Worm (Caenorhabditis elegans): ENCODE results near the gene srbc-25.

The srbc-25 gene

ce11 chrV:17171551-17171950 is 2.3 kb upstream of the srbc-25 start, which contains the start of gene srbc-26:
Gene srbc-26, plus strand, starts transcription at chrV:17171851.
- no peak for TF ChIP-seq med-1 (GFP tag; optimal IDR thresholded peaks at IDR 0.05; ENCODE audit: insufficient read depth)
- TF ChIP-seq cog-1 (tag; optimal IDR thresholded peaks at IDR 0.05), result no peak
- TF ChIP-seq T22C8.4 (GFP tag; IDR thresholded peaks at IDR 0.05), result no peak
- no peak for TF ChIP-seq flt-1 (GFP tag; IDR thresholded peaks at IDR 0.05)
- no peak for TF ChIP-seq ztf-29 (GFP tag; IDR thresholded peaks at IDR 0.05)
- no peak for TF ChIP-seq tab-1 (GFP tag; IDR thresholded peaks at IDR 0.05)
- no peak for TF ChIP-seq ref-1 (GFP tag; conservative IDR thresholded peaks at IDR 0.05)
- no peak for TF ChIP-seq klf-2 (GFP tag; conservative IDR thresholded peaks at IDR 0.05)
- TF ChIP-seq ztf-23 (GFP tag; IDR thresholded peaks at IDR 0.05), result no peak

ce11 chrV:17177967-17178366 is 4.1 kb downstream of the srbc-25 start, which contains the start of gene srsx-1:
Gene srsx-1, minus strand, starts transcription at chrV:17178067.
- TF ChIP-seq ref-1 (GFP tag; conservative IDR thresholded peaks at IDR 0.05) (no peak), med-1 (GFP tag; optimal IDR thresholded peaks at IDR 0.05; ENCODE audit: insufficient read depth) (no peak), ztf-29 (GFP tag; IDR thresholded peaks at IDR 0.05) (no peak), klf-2 (GFP tag; conservative IDR thresholded peaks at IDR 0.05) (no peak), ztf-23 (GFP tag; IDR thresholded peaks at IDR 0.05) (no peak), tab-1 (GFP tag; IDR thresholded peaks at IDR 0.05) (no peak), flt-1 (GFP tag; IDR thresholded peaks at IDR 0.05) (no peak)

ce11 chrV:17178457-17178856 is 4.6 kb downstream of the srbc-25 start, which contains the start of gene srh-174:
Gene srh-174, plus strand, starts transcription at chrV:17178757.
- TF ChIP-seq med-1 (GFP tag; optimal IDR thresholded peaks at IDR 0.05; ENCODE audit: insufficient read depth) (no peak), ztf-23 (GFP tag; IDR thresholded peaks at IDR 0.05) (no peak), ztf-29 (GFP tag; IDR thresholded peaks at IDR 0.05) (no peak), flt-1 (GFP tag; IDR thresholded peaks at IDR 0.05) (no peak), klf-2 (GFP tag; conservative IDR thresholded peaks at IDR 0.05) (no peak), tab-1 (GFP tag; IDR thresholded peaks at IDR 0.05) (no peak), T22C8.4 (GFP tag; IDR thresholded peaks at IDR 0.05) (no peak), cog-1 (tag; optimal IDR thresholded peaks at IDR 0.05) (no peak), ref-1 (GFP tag; conservative IDR thresholded peaks at IDR 0.05) (no peak)

ce11 chrV:17182045-17182444 is 8.2 kb downstream of the srbc-25 start, which contains the start of gene srh-159:
Gene srh-159, plus strand, starts transcription at chrV:17182345.
- TF ChIP-seq ztf-29 (GFP tag; IDR thresholded peaks at IDR 0.05), result no peak
- no peak for TF ChIP-seq T22C8.4 (GFP tag; IDR thresholded peaks at IDR 0.05)

ce11 chrV:17190399-17190798 is 16.6 kb downstream of the srbc-25 start, which contains the start of gene str-199:
Gene str-199, minus strand, starts transcription at chrV:17190499.
- no peak for TF ChIP-seq klf-2 (GFP tag; conservative IDR thresholded peaks at IDR 0.05)
- TF ChIP-seq ref-1 (GFP tag; conservative IDR thresholded peaks at IDR 0.05), result no peak

- TF ChIP-seq ref-1 (GFP tag; conservative IDR thresholded peaks at IDR 0.05) (no peak), klf-2 (GFP tag; conservative IDR thresholded peaks at IDR 0.05) (no peak), ztf-23 (GFP tag; IDR thresholded peaks at IDR 0.05) (no peak), T22C8.4 (GFP tag; IDR thresholded peaks at IDR 0.05) (no peak), tab-1 (GFP tag; IDR thresholded peaks at IDR 0.05) (no peak), ztf-29 (GFP tag; IDR thresholded peaks at IDR 0.05) (no peak), med-1 (GFP tag; optimal IDR thresholded peaks at IDR 0.05; ENCODE audit: insufficient read depth) (no peak), flt-1 (GFP tag; IDR thresholded peaks at IDR 0.05) (no peak), cog-1 (tag; optimal IDR thresholded peaks at IDR 0.05) (no peak)
Measured at ce11 chrV:17192238-17192637, 18.4 kb downstream of the srbc-25 start, which contains the start of gene srz-47. Gene srz-47, minus strand, starts transcription at chrV:17192338.

ce11 chrV:17198926-17199325 is 25.1 kb downstream of the srbc-25 start, which contains the start of gene srz-96:
Gene srz-96, plus strand, starts transcription at chrV:17199226.
- TF ChIP-seq cog-1 (tag; optimal IDR thresholded peaks at IDR 0.05), result no peak
- no peak for TF ChIP-seq flt-1 (GFP tag; IDR thresholded peaks at IDR 0.05)
- TF ChIP-seq T22C8.4 (GFP tag; IDR thresholded peaks at IDR 0.05), result no peak
- TF ChIP-seq med-1 (GFP tag; optimal IDR thresholded peaks at IDR 0.05; ENCODE audit: insufficient read depth), result no peak
- TF ChIP-seq tab-1 (GFP tag; IDR thresholded peaks at IDR 0.05), result no peak
- TF ChIP-seq ztf-23 (GFP tag; IDR thresholded peaks at IDR 0.05), result no peak

ce11 chrV:17201847-17202246 is 28.0 kb downstream of the srbc-25 start, which contains the start of gene Y68A4A.10:
Gene Y68A4A.10, plus strand, starts transcription at chrV:17202147.
- TF ChIP-seq flt-1 (GFP tag; IDR thresholded peaks at IDR 0.05) (no peak), med-1 (GFP tag; optimal IDR thresholded peaks at IDR 0.05; ENCODE audit: insufficient read depth) (no peak), ztf-29 (GFP tag; IDR thresholded peaks at IDR 0.05) (no peak), ref-1 (GFP tag; conservative IDR thresholded peaks at IDR 0.05) (no peak), cog-1 (tag; optimal IDR thresholded peaks at IDR 0.05) (no peak), tab-1 (GFP tag; IDR thresholded peaks at IDR 0.05) (no peak), T22C8.4 (GFP tag; IDR thresholded peaks at IDR 0.05) (no peak), klf-2 (GFP tag; conservative IDR thresholded peaks at IDR 0.05) (no peak), ztf-23 (GFP tag; IDR thresholded peaks at IDR 0.05) (no peak)

ce11 chrV:17206469-17206868 is 32.6 kb downstream of the srbc-25 start:
- TF ChIP-seq ztf-29 (GFP tag; IDR thresholded peaks at IDR 0.05), result no peak
- TF ChIP-seq med-1 (GFP tag; optimal IDR thresholded peaks at IDR 0.05; ENCODE audit: insufficient read depth), result no peak
- TF ChIP-seq tab-1 (GFP tag; IDR thresholded peaks at IDR 0.05), result no peak
- TF ChIP-seq ztf-23 (GFP tag; IDR thresholded peaks at IDR 0.05), result no peak
- TF ChIP-seq cog-1 (tag; optimal IDR thresholded peaks at IDR 0.05), result no peak
- TF ChIP-seq klf-2 (GFP tag; conservative IDR thresholded peaks at IDR 0.05), result no peak
- no peak for TF ChIP-seq T22C8.4 (GFP tag; IDR thresholded peaks at IDR 0.05)
- no peak for TF ChIP-seq ref-1 (GFP tag; conservative IDR thresholded peaks at IDR 0.05)
- no peak for TF ChIP-seq flt-1 (GFP tag; IDR thresholded peaks at IDR 0.05)

- TF ChIP-seq T22C8.4 (GFP tag; IDR thresholded peaks at IDR 0.05) (no peak), klf-2 (GFP tag; conservative IDR thresholded peaks at IDR 0.05) (no peak), tab-1 (GFP tag; IDR thresholded peaks at IDR 0.05) (no peak), cog-1 (tag; optimal IDR thresholded peaks at IDR 0.05) (no peak), ref-1 (GFP tag; conservative IDR thresholded peaks at IDR 0.05) (no peak), ztf-23 (GFP tag; IDR thresholded peaks at IDR 0.05) (no peak), ztf-29 (GFP tag; IDR thresholded peaks at IDR 0.05) (no peak), flt-1 (GFP tag; IDR thresholded peaks at IDR 0.05) (no peak), med-1 (GFP tag; optimal IDR thresholded peaks at IDR 0.05; ENCODE audit: insufficient read depth) (no peak)
Measured at ce11 chrV:17208045-17208444, 34.2 kb downstream of the srbc-25 start, which contains the start of gene Y68A4A.13. Gene Y68A4A.13, minus strand, starts transcription at chrV:17208145.

All from whole organism, midembryonic.